Worm (Caenorhabditis elegans): ENCODE results near the gene ddx-15.

DNA sequence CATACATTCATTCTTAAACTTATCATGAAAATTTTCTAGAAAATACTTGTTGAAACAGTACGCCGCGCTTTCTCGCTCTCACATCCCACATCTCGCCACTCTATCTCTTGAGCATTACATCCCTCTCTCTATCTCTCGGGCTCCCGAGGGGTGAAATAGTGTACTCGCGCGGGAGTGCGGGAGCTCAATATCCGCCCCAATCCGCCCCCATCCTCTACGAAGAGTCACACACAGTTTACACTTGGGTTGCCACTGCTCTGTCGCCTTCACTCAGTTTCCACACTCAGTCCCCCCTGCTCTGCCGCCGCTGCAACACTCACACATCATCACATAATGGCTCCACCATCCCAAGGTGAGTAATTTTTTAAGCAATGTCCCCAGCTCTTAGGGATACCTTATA lies 26.7 kb downstream of the ddx-15 start, which contains the start of gene mlc-3:
- peak; percentile 48 for TF ChIP-seq unc-120 (tag; optimal IDR thresholded peaks at IDR 0.05; ENCODE audit: poor library complexity, severe bottlenecking)
- no peak for TF ChIP-seq lsy-2 (tag; optimal IDR thresholded peaks at IDR 0.05)
- no peak for TF ChIP-seq nhr-76 (tag; optimal IDR thresholded peaks at IDR 0.05)
- TF ChIP-seq ztf-11 (tag; optimal IDR thresholded peaks at IDR 0.05) = no peak
- TF ChIP-seq elt-3 (tag; optimal IDR thresholded peaks at IDR 0.05) = no peak
- TF ChIP-seq nhr-28 (tag; optimal IDR thresholded peaks at IDR 0.05) = no peak
- no peak for TF ChIP-seq snpc-4 (tag; optimal IDR thresholded peaks at IDR 0.05)
- peak; percentile 21 for TF ChIP-seq unc-62 (GFP tag; optimal IDR thresholded peaks at IDR 0.05)
- TF ChIP-seq pha-4 (tag; optimal IDR thresholded peaks at IDR 0.05) = no peak
- no peak for TF ChIP-seq zip-8 (tag; optimal IDR thresholded peaks at IDR 0.05)
